Worm (Caenorhabditis elegans): ENCODE measurements around the gene rog-1.

ce11 chrII:1355480-1355879 lies 19.3 kb downstream of the rog-1 start, which contains the start of gene C13A10.1:
- TF ChIP-seq mep-1 (tag; optimal IDR thresholded peaks at IDR 0.05), result no peak
- no peak for TF ChIP-seq sox-4 (tag; optimal IDR thresholded peaks at IDR 0.05)
- no peak for TF ChIP-seq nhr-28 (tag; optimal IDR thresholded peaks at IDR 0.05)
- TF ChIP-seq egl-27 (tag; optimal IDR thresholded peaks at IDR 0.05), result no peak
